Worm (Caenorhabditis elegans): ENCODE data around the gene T24C4.2.

ce11 chrIII:891014-891413 lies 21.2 kb upstream of the T24C4.2 start, which contains the start of gene T24C4.10:
- no peak for TF ChIP-seq W03F9.2 (tag; optimal IDR thresholded peaks at IDR 0.05)
- TF ChIP-seq him-1 (tag; optimal IDR thresholded peaks at IDR 0.05) = no peak
- TF ChIP-seq dao-5 (tag; optimal IDR thresholded peaks at IDR 0.05) = no peak

All from whole organism, L4/young adult.